Fruit fly (Drosophila melanogaster) whole organism, embryonic: ENCODE results near the gene FASN2.

Experiments
- CG1024 ChIP-seq: fragments of 200-800 bp; sonication (Bioruptor generic); IDR thresholded peaks from 2 replicates; pipeline ENCODE4 v1.3.6; 2022; ENCODE audit warnings: missing biosample characterization, missing genetic modification characterization
- CG10462 ChIP-seq: fragments of 200-800 bp; sonication (Bioruptor generic); optimal IDR thresholded peaks from 2 replicates; lab custom pipeline; 2016; ENCODE audit warnings: missing biosample characterization, missing genetic modification characterization
- CG11093 ChIP-seq: fragments of 200-800 bp; sonication (Bioruptor generic); IDR thresholded peaks from 3 replicates; pipeline ENCODE4 v1.3.6; 2022; ENCODE audit warnings: missing biosample characterization, missing genetic modification characterization
- CG1233 ChIP-seq: fragments of 200-800 bp; sonication (Bioruptor generic); optimal IDR thresholded peaks from 4 replicates; lab custom pipeline; 2018; ENCODE audit warnings: missing biosample characterization, mild to moderate bottlenecking, missing genetic modification characterization
- CG13424 ChIP-seq: fragments of 200-800 bp; sonication (Bioruptor generic); optimal IDR thresholded peaks from 2 replicates; lab custom pipeline; 2019; ENCODE audit warnings: missing biosample characterization, mild to moderate bottlenecking, missing genetic modification characterization, moderate library complexity
- CG14441 ChIP-seq: fragments of 200-800 bp; sonication (Bioruptor generic); IDR thresholded peaks from 2 replicates; pipeline ENCODE4 v1.3.6; 2022; ENCODE audit warnings: missing biosample characterization, missing genetic modification characterization
- CG1529 ChIP-seq: fragments of 200-800 bp; sonication (Bioruptor generic); optimal IDR thresholded peaks from 3 replicates; lab custom pipeline; 2018; ENCODE audit warnings: missing biosample characterization, missing genetic modification characterization
- CG17802 ChIP-seq: fragments of 200-800 bp; sonication (Bioruptor generic); optimal IDR thresholded peaks from 2 replicates; lab custom pipeline; 2018; ENCODE audit warnings: missing biosample characterization, mild to moderate bottlenecking, missing genetic modification characterization, moderate library complexity
- CG1792 ChIP-seq: fragments of 200-800 bp; sonication (Bioruptor generic); optimal IDR thresholded peaks from 2 replicates; lab custom pipeline; 2016; ENCODE audit warnings: missing biosample characterization, missing genetic modification characterization
- CG18599 ChIP-seq: fragments of 200-800 bp; sonication (Bioruptor generic); optimal IDR thresholded peaks from 3 replicates; lab custom pipeline; 2017; ENCODE audit warnings: missing biosample characterization, missing genetic modification characterization, mild to moderate bottlenecking, moderate library complexity, missing genetic modification reagents
- CG30020 ChIP-seq: fragments of 200-800 bp; optimal IDR thresholded peaks from 2 replicates; lab custom pipeline; 2019; ENCODE audit warnings: missing biosample characterization, mild to moderate bottlenecking, missing genetic modification characterization, moderate library complexity
- CG31388 ChIP-seq: fragments of 200-800 bp; sonication (Bioruptor generic); optimal IDR thresholded peaks from 2 replicates; lab custom pipeline; 2016; ENCODE audit warnings: missing biosample characterization, missing genetic modification characterization
- CG3847 ChIP-seq: fragments of 200-800 bp; sonication (Bioruptor generic); IDR thresholded peaks from 2 replicates; pipeline ENCODE4 v1.3.6; 2022; ENCODE audit warnings: missing biosample characterization, missing genetic modification characterization
- CG4404 ChIP-seq: fragments of 200-800 bp; sonication (Bioruptor generic); IDR thresholded peaks from 2 replicates; pipeline ENCODE4 v1.3.6; 2022; ENCODE audit warnings: missing biosample characterization, missing genetic modification characterization
- CG4617 ChIP-seq: fragments of 200-800 bp; sonication (Bioruptor generic); optimal IDR thresholded peaks from 3 replicates; lab custom pipeline; 2016; ENCODE audit warnings: missing biosample characterization, missing genetic modification characterization, borderline replicate concordance
- CG6654 ChIP-seq: fragments of 200-800 bp; sonication (Bioruptor generic); optimal IDR thresholded peaks from 2 replicates; lab custom pipeline; 2017; ENCODE audit warnings: missing biosample characterization, mild to moderate bottlenecking, missing genetic modification characterization
- CG6813 ChIP-seq: fragments of 200-800 bp; sonication (Bioruptor generic); optimal IDR thresholded peaks from 2 replicates; lab custom pipeline; 2017; ENCODE audit warnings: missing biosample characterization, missing genetic modification characterization, mild to moderate bottlenecking, moderate library complexity, missing genetic modification reagents
- CG7963 ChIP-seq: fragments of 200-800 bp; sonication (Bioruptor generic); IDR thresholded peaks from 3 replicates; pipeline ENCODE4 v1.3.6; 2022; ENCODE audit warnings: missing biosample characterization, missing genetic modification characterization; ENCODE audit not compliant: partially characterized antibody
- CG7987 ChIP-seq: fragments of 200-800 bp; sonication (Bioruptor generic); optimal IDR thresholded peaks from 2 replicates; lab custom pipeline; 2018; ENCODE audit warnings: missing biosample characterization, mild to moderate bottlenecking, missing genetic modification characterization, moderate library complexity
- Hand ChIP-seq: fragments of 200-800 bp; sonication (Bioruptor generic); optimal IDR thresholded peaks from 2 replicates; lab custom pipeline; 2017; ENCODE audit warnings: mild to moderate bottlenecking, missing biosample characterization, missing genetic modification reagents, missing genetic modification characterization
- Hr3 ChIP-seq: fragments of 200-800 bp; sonication (Bioruptor generic); optimal IDR thresholded peaks from 3 replicates; lab custom pipeline; 2016; ENCODE audit warnings: missing biosample characterization, missing genetic modification characterization
- Hsf ChIP-seq: fragments of 200-800 bp; sonication (Bioruptor generic); optimal IDR thresholded peaks from 3 replicates; lab custom pipeline; 2016; ENCODE audit warnings: missing biosample characterization, missing genetic modification characterization
- Max ChIP-seq: fragments of 200-800 bp; sonication (Bioruptor generic); optimal IDR thresholded peaks from 2 replicates; lab custom pipeline; 2016; ENCODE audit warnings: missing biosample characterization, mild to moderate bottlenecking, missing genetic modification characterization
- NC2α ChIP-seq: fragments of 200-800 bp; sonication (Bioruptor generic); optimal IDR thresholded peaks from 2 replicates; lab custom pipeline; 2016; ENCODE audit warnings: missing biosample characterization, missing genetic modification characterization
- Oaz ChIP-seq: fragments of 200-800 bp; sonication (Bioruptor generic); IDR thresholded peaks from 2 replicates; pipeline ENCODE4 v1.3.6; 2022; ENCODE audit warnings: missing biosample characterization, missing genetic modification characterization
- PHDP ChIP-seq: fragments of 200-800 bp; sonication (Bioruptor generic); optimal IDR thresholded peaks from 3 replicates; lab custom pipeline; 2018; ENCODE audit warnings: missing biosample characterization, mild to moderate bottlenecking, missing genetic modification characterization, moderate library complexity
- Rfx ChIP-seq: fragments of 200-800 bp; sonication (Bioruptor generic); IDR thresholded peaks from 2 replicates; pipeline ENCODE4 v1.3.6; 2022; ENCODE audit warnings: missing biosample characterization, missing genetic modification characterization
- Sox100B ChIP-seq: fragments of 200-800 bp; sonication (Bioruptor generic); optimal IDR thresholded peaks from 3 replicates; lab custom pipeline; 2018; ENCODE audit warnings: missing biosample characterization, mild to moderate bottlenecking, missing genetic modification characterization
- Sox102F ChIP-seq: fragments of 200-800 bp; sonication (Bioruptor generic); optimal IDR thresholded peaks from 2 replicates; lab custom pipeline; 2018; ENCODE audit warnings: missing biosample characterization, mild to moderate bottlenecking, missing genetic modification characterization, moderate library complexity
- Spps ChIP-seq: fragments of 200-800 bp; sonication (Bioruptor generic); optimal IDR thresholded peaks from 2 replicates; lab custom pipeline; 2018; ENCODE audit warnings: missing biosample characterization, mild to moderate bottlenecking, missing genetic modification characterization
- Stat92E ChIP-seq, 3 experiments: fragments of >200 bp in 2 of 3; fragments of 200-800 bp in 1 of 3; sonication (Bioruptor generic) in 1 of 3; optimal IDR thresholded peaks; 2 replicates each; lab custom pipeline; 2017 to 2019; ENCODE audit warnings: missing biosample characterization in 3 of 3, missing genetic modification characterization in 3 of 3, mild to moderate bottlenecking in 1 of 3, moderate library complexity in 1 of 3
- ab ChIP-seq: fragments of 200-800 bp; sonication (Bioruptor generic); optimal IDR thresholded peaks from 2 replicates; lab custom pipeline; 2016; ENCODE audit warnings: missing biosample characterization, missing genetic modification characterization
- chinmo ChIP-seq: fragments of 200-800 bp; sonication (Bioruptor generic); IDR thresholded peaks from 4 replicates; pipeline ENCODE4 v1.3.6; 2022; ENCODE audit warnings: missing biosample characterization, missing genetic modification characterization; ENCODE audit not compliant: partially characterized antibody
- ci ChIP-seq: fragments of 200-800 bp; sonication (Bioruptor generic); IDR thresholded peaks from 3 replicates; pipeline ENCODE4 v1.3.6; 2022; ENCODE audit warnings: missing biosample characterization, missing genetic modification characterization
- danr ChIP-seq: fragments of 200-800 bp; sonication (Bioruptor generic); IDR thresholded peaks from 2 replicates; pipeline ENCODE4 v1.3.6; 2022; ENCODE audit warnings: missing biosample characterization, missing genetic modification characterization
- dmrt99B ChIP-seq: fragments of 200-800 bp; sonication (Bioruptor generic); optimal IDR thresholded peaks from 2 replicates; lab custom pipeline; 2018; ENCODE audit warnings: missing biosample characterization, mild to moderate bottlenecking, missing genetic modification characterization, moderate library complexity
- fd3F ChIP-seq: fragments of 200-800 bp; sonication (Bioruptor generic); optimal IDR thresholded peaks from 2 replicates; lab custom pipeline; 2018; ENCODE audit warnings: missing biosample characterization, mild to moderate bottlenecking, missing genetic modification characterization, moderate library complexity
- fd96Cb ChIP-seq: fragments of 200-800 bp; sonication (Bioruptor generic); optimal IDR thresholded peaks from 2 replicates; lab custom pipeline; 2018; ENCODE audit warnings: missing biosample characterization, mild to moderate bottlenecking, missing genetic modification characterization, moderate library complexity
- gem ChIP-seq: fragments of 200-800 bp; sonication (Bioruptor generic); optimal IDR thresholded peaks from 2 replicates; lab custom pipeline; 2019; ENCODE audit warnings: missing biosample characterization, mild to moderate bottlenecking, missing genetic modification characterization, moderate library complexity
- gsb-n ChIP-seq: fragments of 200-800 bp; sonication (Bioruptor generic); optimal IDR thresholded peaks from 3 replicates; lab custom pipeline; 2018; ENCODE audit warnings: missing biosample characterization, mild to moderate bottlenecking, missing genetic modification characterization
- jing ChIP-seq: fragments of 200-800 bp; sonication (Bioruptor generic); optimal IDR thresholded peaks from 2 replicates; lab custom pipeline; 2018; ENCODE audit warnings: missing biosample characterization, mild to moderate bottlenecking, missing genetic modification characterization
- kah ChIP-seq: fragments of 200-800 bp; sonication (Bioruptor generic); optimal IDR thresholded peaks from 2 replicates; lab custom pipeline; 2018; ENCODE audit warnings: missing biosample characterization, mild to moderate bottlenecking, missing genetic modification characterization
- klu ChIP-seq: fragments of 200-800 bp; sonication (Bioruptor generic); IDR thresholded peaks from 2 replicates; pipeline ENCODE4 v1.3.6; 2022; ENCODE audit warnings: missing biosample characterization, missing genetic modification characterization
- knrl ChIP-seq: fragments of 200-800 bp; sonication (Bioruptor generic); IDR thresholded peaks from 3 replicates; pipeline ENCODE4 v1.3.6; 2022; ENCODE audit warnings: missing biosample characterization, missing genetic modification characterization; ENCODE audit not compliant: partially characterized antibody
- oc ChIP-seq: fragments of 200-800 bp; sonication (Bioruptor generic); optimal IDR thresholded peaks from 2 replicates; lab custom pipeline; 2018; ENCODE audit warnings: missing biosample characterization, mild to moderate bottlenecking, missing genetic modification characterization, moderate library complexity
- p53 ChIP-seq: fragments of 200-800 bp; sonication (Bioruptor generic); optimal IDR thresholded peaks from 2 replicates; lab custom pipeline; 2016; ENCODE audit warnings: missing biosample characterization, missing genetic modification characterization
- sd ChIP-seq: fragments of 200-800 bp; sonication (Bioruptor generic); optimal IDR thresholded peaks from 3 replicates; lab custom pipeline; 2018; ENCODE audit warnings: missing biosample characterization, mild to moderate bottlenecking, missing genetic modification characterization, moderate library complexity
- sens ChIP-seq: fragments of 200-800 bp; sonication (Bioruptor generic); peaks from one replicate; lab custom pipeline; 2016; ENCODE audit warnings: missing biosample characterization, missing genetic modification characterization
- seq ChIP-seq: fragments of 200-800 bp; sonication (Bioruptor generic); IDR thresholded peaks from 2 replicates; pipeline ENCODE4 v1.3.6; 2022; ENCODE audit warnings: missing biosample characterization, missing genetic modification characterization
- stc ChIP-seq: fragments of 200-800 bp; sonication (Bioruptor generic); IDR thresholded peaks from 2 replicates; pipeline ENCODE4 v1.3.6; 2022; ENCODE audit warnings: missing biosample characterization, missing genetic modification characterization

The FASN2 gene

dm6 chr2L:3100812-3101211 lies 57.1 kb downstream of the FASN2 start (continued):
- TF ChIP-seq knrl (GFP tag; lab: Robert Waterston, UW) (no peak), CG7963 (no peak), CG13424 (peak; percentile 64), CG4617 (no peak), CG4404 (GFP tag; lab: Robert Waterston, UW) (no peak), klu (no peak), CG17802 (tag; lab: Kevin White, UChicago) (no peak), fd96Cb (tag; lab: Kevin White, UChicago) (peak; percentile 56), Sox100B (GFP tag; lab: Kevin White, UChicago) (peak; percentile 48), NC2α (GFP tag; lab: Kevin White, UChicago) (no peak), CG7987 (GFP tag; lab: Kevin White, UChicago) (no peak), Rfx (peak; percentile 40; the same call in 1 of the 2 replicates), danr (GFP tag; lab: Robert Waterston, UW) (no peak; the same call in 1 of the 2 replicates), CG1233 (no peak), CG18599 (GFP tag; lab: Kevin White, UChicago) (peak; percentile 32), Hand (no peak), CG10462 (GFP tag; lab: Kevin White, UChicago) (no peak), CG1024 (GFP tag; lab: Robert Waterston, UW) (no peak; the same call in 1 of the 2 replicates), CG14441 (GFP tag; lab: Robert Waterston, UW) (peak; percentile 61; the same call in 1 of the 2 replicates), PHDP (tag; lab: Kevin White, UChicago) (peak; percentile 28), Max (GFP tag; lab: Kevin White, UChicago) (no peak), gem (peak; percentile 66), fd3F (no peak), CG1529 (GFP tag; lab: Kevin White, UChicago) (no peak), ab (no peak), kah (GFP tag; lab: Kevin White, UChicago) (no peak), stc (GFP tag; lab: Robert Waterston, UW) (peak; percentile 83), ci (GFP tag; lab: Robert Waterston, UW) (peak; percentile 72), sens (GFP tag; lab: Kevin White, UChicago) (peak; percentile 67), CG31388 (GFP tag; lab: Kevin White, UChicago) (no peak), CG6654 (no peak), Sox102F (GFP tag; lab: Kevin White, UChicago) (peak; percentile 80), dmrt99B (tag; lab: Kevin White, UChicago) (peak; percentile 74), seq (GFP tag; lab: Robert Waterston, UW) (peak; percentile 57), Hr3 (GFP tag; lab: Kevin White, UChicago) (peak; percentile 62), jing (GFP tag; lab: Kevin White, UChicago) (no peak), CG6813 (GFP tag; lab: Kevin White, UChicago) (no peak), CG1792 (GFP tag; lab: Kevin White, UChicago) (no peak), Stat92E (GFP tag; optimal IDR thresholded peaks at IDR 0.05; lab: Kevin White, UChicago) (no peak), gsb-n (no peak), CG3847 (0 out of 2 replicates have a peak, but pooled peaks have one; percentile 17), Hsf (GFP tag; lab: Kevin White, UChicago) (peak; percentile 36), p53 (GFP tag; lab: Kevin White, UChicago) (no peak), oc (tag; lab: Kevin White, UChicago) (no peak), sd (tag; lab: Kevin White, UChicago) (no peak), Spps (tag; lab: Kevin White, UChicago) (no peak), chinmo (no peak), Oaz (GFP tag; lab: Robert Waterston, UW) (no peak), CG11093 (peak; percentile 55; the same call in 1 of the 3 replicates), CG30020 (tag; lab: Kevin White, UChicago) (no peak)
